Worm (Caenorhabditis elegans) whole organism, L1 larva: Measurements from ENCODE around the gene fbxb-87.

Experiments
- Y116A8C.19 ChIP-seq: sonication (generic microtip); optimal IDR thresholded peaks from 2 replicates; lab custom pipeline; 2016; ENCODE audit warnings: missing compliant biosample characterization, missing genetic modification characterization, borderline replicate concordance
- egl-13 ChIP-seq: sonication (generic microtip); optimal IDR thresholded peaks from 2 replicates; lab custom pipeline; 2016; ENCODE audit warnings: missing genotype, missing genetic modification reagents, missing genetic modification characterization, missing compliant biosample characterization
- fos-1 ChIP-seq: fragments of 150-350 bp; optimal IDR thresholded peaks from 2 replicates; lab custom pipeline; 2014; ENCODE audit warnings: missing biosample characterization, missing genetic modification characterization
- irx-1 ChIP-seq: sonication (generic microtip); optimal IDR thresholded peaks from 2 replicates; lab custom pipeline; 2016; ENCODE audit warnings: missing genetic modification characterization, missing compliant biosample characterization
- mdl-1 ChIP-seq, 2 experiments: fragments of 150-350 bp; optimal IDR thresholded peaks; 2 replicates each; lab custom pipeline; 2014 to 2017; ENCODE audit warnings: missing biosample characterization in 2 of 2, missing genetic modification characterization in 2 of 2, inconsistent platforms in 1 of 2
- nhr-20 ChIP-seq: sonication (generic microtip); optimal IDR thresholded peaks from 2 replicates; lab custom pipeline; 2016; ENCODE audit warnings: mild to moderate bottlenecking, missing genetic modification characterization, missing compliant biosample characterization
- pax-3 ChIP-seq: fragments of 200-800 bp; sonication (Bioruptor generic); optimal IDR thresholded peaks from 2 replicates; lab custom pipeline; 2018; ENCODE audit warnings: mild to moderate bottlenecking, missing genetic modification characterization, moderate library complexity, missing compliant biosample characterization
- skn-1 ChIP-seq: fragments of 150-350 bp; optimal IDR thresholded peaks from 2 replicates; lab custom pipeline; 2014; ENCODE audit warnings: missing biosample characterization, missing genetic modification characterization
- unc-62 ChIP-seq: fragments of 150-350 bp; optimal IDR thresholded peaks from 2 replicates; lab custom pipeline; 2014; ENCODE audit warnings: missing biosample characterization, missing genetic modification reagents, missing genetic modification characterization

DNA sequence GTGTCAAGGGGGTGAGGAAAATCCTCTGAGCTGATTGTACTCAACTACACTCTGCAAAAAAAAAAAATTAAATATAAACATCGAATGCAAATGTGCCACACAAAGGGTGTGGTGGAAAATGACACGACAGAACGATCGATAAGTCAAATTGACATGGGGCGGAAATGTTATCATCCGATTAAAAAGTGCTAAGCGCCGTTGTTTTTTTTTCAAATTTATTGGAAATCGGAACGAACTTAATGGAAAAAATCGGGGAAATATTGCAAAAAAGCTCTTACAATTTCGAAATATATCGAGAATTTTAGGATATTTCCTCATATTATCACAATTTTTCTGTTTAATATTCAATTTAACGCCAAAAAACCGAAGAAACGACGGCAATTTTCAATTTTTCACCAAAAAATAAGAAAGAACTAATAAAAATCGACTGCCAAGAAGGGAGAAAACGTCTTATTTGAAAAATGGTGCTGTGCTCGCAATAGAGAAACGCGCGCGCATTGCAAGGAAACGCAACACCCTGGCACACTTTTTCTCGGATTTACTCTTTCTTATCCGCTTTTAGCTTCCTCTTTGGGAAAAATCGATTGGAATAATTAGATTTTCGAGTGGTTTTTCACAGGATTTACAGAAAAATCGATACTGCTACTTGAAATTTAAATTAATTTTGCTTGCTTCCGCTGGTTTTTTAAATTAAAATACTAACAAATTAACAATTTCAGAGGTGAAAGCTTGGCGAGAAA is 25.5 kb upstream of the fbxb-87 start, which contains the start of the genes cey-4 and vps-50:
- TF ChIP-seq skn-1 (tag; lab: Kevin White, UChicago) (no peak), Y116A8C.19 (tag; lab: Kevin White, UChicago) (no peak), unc-62 (GFP tag; lab: Kevin White, UChicago) (no peak), fos-1 (no peak), irx-1 (tag; lab: Kevin White, UChicago) (no peak), egl-13 (no peak), nhr-20 (no peak), mdl-1 (tag; optimal IDR thresholded peaks at IDR 0.05; lab: Kevin White, UChicago) (no peak), pax-3 (no peak)
